Comparison of ENCODE assay signal across 5 worm cellular contexts in the genomic region with DNA sequence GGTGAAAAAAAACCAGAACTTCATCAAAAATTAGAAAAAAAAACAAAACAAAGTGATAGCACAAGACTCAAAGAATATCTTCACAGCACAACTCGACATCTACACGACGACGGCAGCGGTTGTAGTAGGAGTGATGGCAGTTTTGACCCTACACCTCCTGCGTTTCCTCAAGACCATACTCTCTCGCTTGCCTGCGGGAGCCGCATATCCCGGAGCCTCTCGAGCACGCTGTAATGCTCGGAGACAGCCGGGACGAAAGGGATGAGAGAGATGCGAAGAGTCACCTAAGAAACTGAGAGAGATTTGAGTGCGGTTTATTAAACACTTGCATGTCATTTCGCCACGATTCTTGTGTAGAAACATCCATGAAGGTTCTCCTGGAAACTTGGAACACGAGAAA.
TF ChIP-seq lines count a peak whose summit lies in the region.

No protein-coding gene starts in this region.

TF ChIP-seq in whole organism, L1 larva, 84 proteins besides CTCF, POLR2A, EP300 and RAD21 (continues in another document):
- TF ChIP-seq swsn-7 (tag; optimal IDR thresholded peaks at IDR 0.05; lab: Kevin White, UChicago) (no peak), snu-23 (GFP tag; optimal IDR thresholded peaks at IDR 0.05; lab: Kevin White, UChicago) (no peak), nhr-76 (tag; optimal IDR thresholded peaks at IDR 0.05; lab: Kevin White, UChicago) (no peak), C34B4.2 (tag; optimal IDR thresholded peaks at IDR 0.05; lab: Kevin White, UChicago) (no peak), grh-1 (GFP tag; IDR thresholded peaks at IDR 0.05; lab: Robert Waterston, UW) (no peak), nhr-19 (GFP tag; conservative IDR thresholded peaks at IDR 0.05; lab: Robert Waterston, UW) (0 out of 2 replicates have a peak, but pooled peaks have one; percentile 5), egl-27 (tag; optimal IDR thresholded peaks at IDR 0.05; lab: Kevin White, UChicago) (no peak), jun-1 (tag; optimal IDR thresholded peaks at IDR 0.05; lab: Kevin White, UChicago) (no peak), nhr-28 (tag; optimal IDR thresholded peaks at IDR 0.05; lab: Kevin White, UChicago) (no peak), pag-3 (tag; optimal IDR thresholded peaks at IDR 0.05; lab: Kevin White, UChicago; ENCODE audit: borderline replicate concordance, insufficient read depth) (peak; percentile 81), lin-35 (GFP tag; optimal IDR thresholded peaks at IDR 0.05; lab: Kevin White, UChicago) (no peak), fkh-8 (tag; optimal IDR thresholded peaks at IDR 0.05; lab: Kevin White, UChicago) (no peak), ceh-63 (GFP tag; optimal IDR thresholded peaks at IDR 0.05; lab: Kevin White, UChicago) (no peak), tlp-1 (tag; optimal IDR thresholded peaks at IDR 0.05; lab: Kevin White, UChicago) (no peak), nhr-71 (tag; optimal IDR thresholded peaks at IDR 0.05; lab: Kevin White, UChicago) (peak; percentile 34), lin-13 (GFP tag; optimal IDR thresholded peaks at IDR 0.05; lab: Kevin White, UChicago) (no peak), nhr-84 (tag; optimal IDR thresholded peaks at IDR 0.05; lab: Kevin White, UChicago) (no peak)

TF ChIP-seq in whole organism, L2 larva, 48 proteins besides CTCF, POLR2A, EP300 and RAD21:
- peak; percentile 31 for TF ChIP-seq nhr-129 (tag; optimal IDR thresholded peaks at IDR 0.05; lab: Kevin White, UChicago)
- no peak for TF ChIP-seq egl-27 (tag; optimal IDR thresholded peaks at IDR 0.05; lab: Kevin White, UChicago)
- TF ChIP-seq F13H6.1 (tag; optimal IDR thresholded peaks at IDR 0.05; lab: Kevin White, UChicago) = peak; percentile 33
- TF ChIP-seq unc-39 (tag; optimal IDR thresholded peaks at IDR 0.05; lab: Kevin White, UChicago) = no peak
- TF ChIP-seq skn-1 (tag; optimal IDR thresholded peaks at IDR 0.05; lab: Kevin White, UChicago) = no peak
- no peak for TF ChIP-seq unc-62 (GFP tag; optimal IDR thresholded peaks at IDR 0.05; lab: Kevin White, UChicago)
- TF ChIP-seq alr-1 (tag; optimal IDR thresholded peaks at IDR 0.05; lab: Kevin White, UChicago) = no peak

TF ChIP-seq in whole organism, L4 larva, 104 proteins besides CTCF, POLR2A, EP300 and RAD21:
- TF ChIP-seq daf-16 (GFP tag; optimal IDR thresholded peaks at IDR 0.05; lab: Kevin White, UChicago) (no peak), daf-16 (tag; optimal IDR thresholded peaks at IDR 0.05; lab: Kevin White, UChicago) (no peak), nhr-11 (tag; optimal IDR thresholded peaks at IDR 0.05; lab: Kevin White, UChicago) (peak; percentile 1), hlh-11 (tag; optimal IDR thresholded peaks at IDR 0.05; lab: Kevin White, UChicago) (peak; percentile 9), set-16 (GFP tag; IDR thresholded peaks at IDR 0.05; lab: Robert Waterston, UW) (0 out of 2 replicates have a peak, but pooled peaks have one; percentile 17), F37D6.2 (tag; optimal IDR thresholded peaks at IDR 0.05; lab: Kevin White, UChicago) (no peak)
TF ChIP-seq in whole organism, L4 larva: peak in this region for 3.

TF ChIP-seq in whole organism, late embryonic, 69 proteins besides CTCF, POLR2A, EP300 and RAD21:
- TF ChIP-seq hlh-15 (tag; optimal IDR thresholded peaks at IDR 0.05; lab: Kevin White, UChicago) = no peak
- peak; percentile 45 for TF ChIP-seq ceh-18 (tag; optimal IDR thresholded peaks at IDR 0.05; lab: Kevin White, UChicago)
- TF ChIP-seq rnt-1 (tag; optimal IDR thresholded peaks at IDR 0.05; lab: Kevin White, UChicago) = peak; percentile 82
- TF ChIP-seq dve-1 (tag; optimal IDR thresholded peaks at IDR 0.05; lab: Kevin White, UChicago) = no peak
- no peak for TF ChIP-seq nfya-1 (tag; optimal IDR thresholded peaks at IDR 0.05; lab: Kevin White, UChicago)
- TF ChIP-seq elt-4 (tag; optimal IDR thresholded peaks at IDR 0.05; lab: Kevin White, UChicago) = no peak
- no peak for TF ChIP-seq ceh-34 (tag; optimal IDR thresholded peaks at IDR 0.05; lab: Kevin White, UChicago)
- no peak for TF ChIP-seq ceh-14 (tag; optimal IDR thresholded peaks at IDR 0.05; lab: Kevin White, UChicago)
- TF ChIP-seq ceh-6 (GFP tag; optimal IDR thresholded peaks at IDR 0.05; lab: Kevin White, UChicago) = no peak

TF ChIP-seq in whole organism, mixed stage, embryonic, 35 proteins besides CTCF, POLR2A, EP300 and RAD21:
- no peak for TF ChIP-seq sem-2 (GFP tag; optimal IDR thresholded peaks at IDR 0.05; lab: Kevin White, UChicago)
- TF ChIP-seq unc-120 (tag; optimal IDR thresholded peaks at IDR 0.05; lab: Kevin White, UChicago; ENCODE audit: poor library complexity, severe bottlenecking) = peak; percentile 46
- TF ChIP-seq hlh-1 (tag; optimal IDR thresholded peaks at IDR 0.05; lab: Kevin White, UChicago) = peak; percentile 32
- no peak for TF ChIP-seq nhr-12 (tag; optimal IDR thresholded peaks at IDR 0.05; lab: Kevin White, UChicago)
- no peak for TF ChIP-seq ceh-39 (tag; optimal IDR thresholded peaks at IDR 0.05; lab: Kevin White, UChicago)
